Fruit fly (Drosophila melanogaster): ENCODE data around the gene CG14015.

DNA sequence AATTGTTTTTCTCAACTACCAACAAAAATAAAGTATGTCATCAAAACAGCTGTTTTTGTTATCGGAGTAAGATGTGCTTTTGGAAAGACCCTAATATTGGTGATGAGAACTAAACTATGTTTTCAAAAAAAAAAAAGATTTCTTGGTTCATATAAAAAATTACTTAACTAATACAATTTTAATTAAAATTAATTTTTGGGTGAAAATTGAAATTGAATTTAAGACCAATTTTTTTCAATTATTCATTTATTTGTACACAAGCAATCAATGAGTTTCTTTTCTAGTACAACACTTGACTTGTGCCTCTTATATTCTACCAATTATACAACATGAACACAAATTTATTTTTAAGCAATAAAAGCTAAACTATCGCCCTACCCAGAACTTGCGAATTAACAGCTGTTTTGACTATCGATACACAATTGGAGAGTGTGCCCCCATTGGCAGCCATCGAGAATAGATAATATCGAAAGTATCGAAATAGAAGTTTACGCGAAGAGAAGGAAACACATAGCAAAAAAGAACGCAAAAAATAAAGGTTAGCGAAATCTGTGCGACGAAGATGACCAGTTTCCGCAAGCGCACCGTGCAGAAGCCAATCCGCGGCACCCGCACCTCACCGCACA is 15.0 kb downstream of the CG14015 start, which contains the start of the genes Vps52 and Elp4:
- TF ChIP-seq CG11294 (GFP tag; IDR thresholded peaks at IDR 0.05) = peak; percentile 29; the same call in 1 of the 2 replicates
- TF ChIP-seq dac (GFP tag; optimal IDR thresholded peaks at IDR 0.05) = no peak
- peak; percentile 80 for TF ChIP-seq CG3032 (tag; optimal IDR thresholded peaks at IDR 0.05)
- TF ChIP-seq svp (GFP tag) = no peak
- no peak for TF ChIP-seq pdm3 (GFP tag; optimal IDR thresholded peaks at IDR 0.05)
- TF ChIP-seq vri (GFP tag; optimal IDR thresholded peaks at IDR 0.05) = no peak
- no peak for TF ChIP-seq Blimp-1 (GFP tag; optimal IDR thresholded peaks at IDR 0.05)
- TF ChIP-seq CG8319 (GFP tag; optimal IDR thresholded peaks at IDR 0.05) = peak; percentile 24
- TF ChIP-seq cyc (GFP tag; optimal IDR thresholded peaks at IDR 0.05) = peak; percentile 63
- peak; percentile 55; the same call in 2 of the 3 replicates for TF ChIP-seq CG6163 (GFP tag; IDR thresholded peaks at IDR 0.05)
- TF ChIP-seq CG6808 (GFP tag; optimal IDR thresholded peaks at IDR 0.05) = no peak
- no peak; the same call in 2 of the 3 replicates for TF ChIP-seq eg (GFP tag; IDR thresholded peaks at IDR 0.05)
- TF ChIP-seq CG11762 (GFP tag; optimal IDR thresholded peaks at IDR 0.05; ENCODE audit: insufficient read depth) = no peak
- TF ChIP-seq CG16779 (tag; optimal IDR thresholded peaks at IDR 0.05) = no peak
